Worm (Caenorhabditis elegans) whole organism, midembryonic: ENCODE measurements around the gene K07H8.12.

Experiments
- T22C8.4 ChIP-seq: fragments of 200-800 bp; sonication (Bioruptor generic); IDR thresholded peaks from 2 replicates; pipeline ENCODE4 v1.3.6; 2022; ENCODE audit warnings: missing genetic modification characterization, missing compliant biosample characterization
- cog-1 ChIP-seq: sonication (generic microtip); optimal IDR thresholded peaks from 2 replicates; lab custom pipeline; 2016; ENCODE audit warnings: missing genetic modification characterization, missing compliant biosample characterization
- flt-1 ChIP-seq: fragments of 200-800 bp; sonication (Bioruptor generic); IDR thresholded peaks from 2 replicates; pipeline ENCODE4 v1.3.6; 2022; ENCODE audit warnings: missing genetic modification characterization, missing compliant biosample characterization
- klf-2 ChIP-seq: fragments of 200-800 bp; sonication (Bioruptor generic); conservative IDR thresholded peaks from 2 replicates; pipeline ENCODE4 v1.3.6; 2022; ENCODE audit warnings: missing genetic modification reagents, missing genetic modification characterization, missing compliant biosample characterization

ce11 chrIV:8229523-8229922 lies 47.0 kb downstream of the K07H8.12 start:
- TF ChIP-seq klf-2, result no peak
- 0 out of 2 replicates have a peak, but pooled peaks have one; percentile 28 for TF ChIP-seq flt-1 (GFP tag; lab: Robert Waterston, UW)
- TF ChIP-seq T22C8.4 (GFP tag; lab: Robert Waterston, UW), result no peak
- peak; percentile 66 for TF ChIP-seq cog-1 (tag; lab: Kevin White, UChicago)
